Worm (Caenorhabditis elegans) whole organism, L2 larva: ENCODE data around the gene F21C10.18.

ENCODE experiments used
- C34F6.9 ChIP-seq: fragments of 150-350 bp; optimal IDR thresholded peaks from 2 replicates; lab custom pipeline; 2014; ENCODE audit warnings: missing biosample characterization, missing genetic modification characterization
- F13H6.1 ChIP-seq: sonication (generic microtip); optimal IDR thresholded peaks from 2 replicates; lab custom pipeline; 2016; ENCODE audit warnings: missing genetic modification characterization, missing compliant biosample characterization
- R02D3.7 ChIP-seq: fragments of 150-350 bp; optimal IDR thresholded peaks from 2 replicates; lab custom pipeline; 2014; ENCODE audit warnings: missing biosample characterization, missing genetic modification characterization
- Y55F3AM.14 ChIP-seq: fragments of 200-800 bp; sonication (Bioruptor generic); optimal IDR thresholded peaks from 2 replicates; lab custom pipeline; 2018; ENCODE audit warnings: mild to moderate bottlenecking, missing genetic modification characterization, missing compliant biosample characterization
- alr-1 ChIP-seq: fragments of 150-350 bp; optimal IDR thresholded peaks from 2 replicates; lab custom pipeline; 2014; ENCODE audit warnings: missing biosample characterization, missing genetic modification characterization
- ama-1 ChIP-seq: fragments of 150-350 bp; optimal IDR thresholded peaks from 2 replicates; lab custom pipeline; 2018; ENCODE audit warnings: inconsistent platforms
- blmp-1 ChIP-seq: sonication (generic microtip); optimal IDR thresholded peaks from 2 replicates; lab custom pipeline; 2017; ENCODE audit warnings: missing genetic modification characterization, mild to moderate bottlenecking, missing compliant biosample characterization, antibody characterized with exemption, moderate library complexity; ENCODE audit not compliant: insufficient read depth
- ceh-16 ChIP-seq: fragments of 150-350 bp; optimal IDR thresholded peaks from 2 replicates; lab custom pipeline; 2014; ENCODE audit warnings: missing biosample characterization, missing genetic modification characterization
- crh-2 ChIP-seq: sonication (generic microtip); optimal IDR thresholded peaks from 2 replicates; lab custom pipeline; 2017; ENCODE audit warnings: missing biosample characterization, missing genetic modification characterization
- egl-27 ChIP-seq: sonication (generic microtip); optimal IDR thresholded peaks from 3 replicates; lab custom pipeline; 2017; ENCODE audit warnings: missing biosample characterization, missing genetic modification reagents, missing genetic modification characterization
- elt-1 ChIP-seq: fragments of 150-350 bp; optimal IDR thresholded peaks from 2 replicates; lab custom pipeline; 2014; ENCODE audit warnings: missing biosample characterization, missing genetic modification characterization
- elt-3 ChIP-seq: sonication (generic microtip); optimal IDR thresholded peaks from 2 replicates; lab custom pipeline; 2017; ENCODE audit warnings: missing biosample characterization, missing genetic modification characterization
- fos-1 ChIP-seq: fragments of 150-350 bp; optimal IDR thresholded peaks from 2 replicates; lab custom pipeline; 2014; ENCODE audit warnings: missing biosample characterization, missing genetic modification characterization
- gmeb-1 ChIP-seq: fragments of 150-350 bp; optimal IDR thresholded peaks from 2 replicates; lab custom pipeline; 2014; ENCODE audit warnings: missing biosample characterization, missing genetic modification characterization
- lin-11 ChIP-seq: fragments of 150-350 bp; sonication (generic microtip); optimal IDR thresholded peaks from 2 replicates; lab custom pipeline; 2014; ENCODE audit warnings: missing biosample characterization, missing genetic modification characterization, inconsistent platforms, mixed read lengths
- mbf-1 ChIP-seq: sonication (generic microtip); optimal IDR thresholded peaks from 2 replicates; lab custom pipeline; 2017; ENCODE audit warnings: missing biosample characterization, missing genetic modification characterization
- mdl-1 ChIP-seq, 2 experiments: fragments of 150-350 bp in 1 of 2; sonication (generic microtip) in 1 of 2; optimal IDR thresholded peaks; 2 replicates each; lab custom pipeline; 2017; ENCODE audit warnings: missing biosample characterization in 2 of 2, missing genetic modification characterization in 2 of 2
- nhr-10 ChIP-seq: sonication (generic microtip); optimal IDR thresholded peaks from 2 replicates; lab custom pipeline; 2017; ENCODE audit warnings: missing biosample characterization, missing genetic modification characterization
- nhr-11 ChIP-seq: fragments of 150-350 bp; optimal IDR thresholded peaks from 2 replicates; lab custom pipeline; 2014; ENCODE audit warnings: missing biosample characterization, missing genetic modification characterization
- nhr-12 ChIP-seq: fragments of 150-350 bp; optimal IDR thresholded peaks from 2 replicates; lab custom pipeline; 2014; ENCODE audit warnings: missing biosample characterization, missing genetic modification characterization
- nhr-129 ChIP-seq: fragments of 150-350 bp; optimal IDR thresholded peaks from 2 replicates; lab custom pipeline; 2014; ENCODE audit warnings: missing biosample characterization, missing genetic modification characterization
- nhr-21 ChIP-seq: fragments of 150-350 bp; optimal IDR thresholded peaks from 2 replicates; lab custom pipeline; 2014; ENCODE audit warnings: missing biosample characterization, missing genetic modification characterization
- nhr-23 ChIP-seq: fragments of 150-350 bp; optimal IDR thresholded peaks from 2 replicates; lab custom pipeline; 2014; ENCODE audit warnings: missing biosample characterization, missing genetic modification reagents, missing genetic modification characterization
- nhr-237 ChIP-seq: fragments of 150-350 bp; optimal IDR thresholded peaks from 2 replicates; lab custom pipeline; 2014; ENCODE audit warnings: missing biosample characterization, missing genetic modification characterization
- nhr-25 ChIP-seq: fragments of 150-350 bp; sonication (generic microtip); optimal IDR thresholded peaks from 3 replicates; lab custom pipeline; 2014; ENCODE audit warnings: missing biosample characterization, missing genetic modification characterization
- nhr-6 ChIP-seq: fragments of 150-350 bp; optimal IDR thresholded peaks from 2 replicates; lab custom pipeline; 2014; ENCODE audit warnings: missing biosample characterization, missing genetic modification characterization
- peb-1 ChIP-seq: fragments of 150-350 bp; optimal IDR thresholded peaks from 2 replicates; lab custom pipeline; 2014; ENCODE audit warnings: missing biosample characterization, missing genetic modification characterization
- sma-3 ChIP-seq: sonication (generic microtip); optimal IDR thresholded peaks from 2 replicates; lab custom pipeline; 2016; ENCODE audit warnings: missing genetic modification reagents, missing genetic modification characterization, missing compliant biosample characterization
- sma-9 ChIP-seq, 2 experiments: fragments of 150-350 bp in 1 of 2; sonication (generic microtip) in 1 of 2; optimal IDR thresholded peaks; 2 replicates each; lab custom pipeline; 2014 to 2016; ENCODE audit warnings: missing genetic modification characterization in 2 of 2, mild to moderate bottlenecking in 1 of 2, missing biosample characterization in 1 of 2, missing compliant biosample characterization in 1 of 2, missing genetic modification reagents in 1 of 2, moderate library complexity in 1 of 2
- snpc-4 ChIP-seq: fragments of 150-350 bp; optimal IDR thresholded peaks from 2 replicates; lab custom pipeline; 2014; ENCODE audit warnings: missing biosample characterization, missing genetic modification characterization
- unc-39 ChIP-seq: fragments of 150-350 bp; optimal IDR thresholded peaks from 2 replicates; lab custom pipeline; 2014; ENCODE audit warnings: missing biosample characterization, missing genetic modification characterization
- ztf-1 ChIP-seq: fragments of 200-800 bp; sonication (Bioruptor generic); conservative IDR thresholded peaks from 2 replicates; pipeline ENCODE4 v1.3.6; 2022; ENCODE audit warnings: missing genetic modification characterization, missing compliant biosample characterization
- ztf-11 ChIP-seq: sonication (generic microtip); optimal IDR thresholded peaks from 2 replicates; lab custom pipeline; 2017; ENCODE audit warnings: missing biosample characterization, missing genetic modification characterization
- ztf-4 ChIP-seq: fragments of 150-350 bp; optimal IDR thresholded peaks from 2 replicates; lab custom pipeline; 2014; ENCODE audit warnings: missing biosample characterization, missing genetic modification characterization

Gene F21C10.18

DNA sequence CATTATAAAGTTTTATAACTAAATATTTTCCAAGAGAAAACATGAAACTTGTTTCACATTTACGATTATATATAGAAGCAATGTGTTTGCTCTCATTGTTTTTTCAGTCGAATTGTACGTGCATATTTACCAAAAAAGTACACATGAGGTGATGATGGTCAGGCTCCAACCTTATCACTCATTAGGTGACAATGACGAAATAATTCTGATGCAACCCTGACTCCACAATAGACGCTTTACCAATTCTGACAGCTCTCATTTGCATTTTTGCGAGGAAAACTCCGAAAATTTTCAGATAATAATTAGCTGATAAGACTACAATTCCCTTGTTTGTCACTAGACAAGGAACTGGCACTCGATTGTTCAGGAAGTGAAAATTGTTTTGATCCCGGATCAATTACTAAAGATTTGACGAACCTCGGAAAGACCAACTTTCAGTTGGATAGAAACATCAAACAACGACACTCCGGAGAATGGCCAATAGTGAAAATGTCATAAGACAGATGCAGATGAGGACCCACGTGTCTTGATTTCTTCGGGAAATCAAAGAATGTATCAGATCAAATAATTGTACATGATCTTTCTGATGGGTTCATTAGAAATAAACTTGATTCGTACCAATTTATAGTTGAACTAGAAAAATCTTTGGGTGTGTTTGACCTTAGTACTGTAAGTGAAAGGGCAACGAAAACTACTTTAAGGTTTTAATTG lies 29.3 kb upstream of the F21C10.18 start (continued):
- no peak for TF ChIP-seq nhr-11
- no peak for TF ChIP-seq ztf-1 (GFP tag; lab: Robert Waterston, UW)
- TF ChIP-seq R02D3.7 = no peak
- peak; percentile 12 for TF ChIP-seq nhr-25 (tag; lab: Kevin White, UChicago)
- TF ChIP-seq blmp-1 = peak; percentile 69
- peak; percentile 3 for TF ChIP-seq egl-27
- no peak for TF ChIP-seq nhr-237
- TF ChIP-seq alr-1 (tag; lab: Kevin White, UChicago) = no peak
- TF ChIP-seq sma-3 (GFP tag; lab: Kevin White, UChicago) = no peak
- TF ChIP-seq elt-1 (tag; lab: Kevin White, UChicago) = no peak
- no peak for TF ChIP-seq nhr-10
- no peak for TF ChIP-seq C34F6.9
- TF ChIP-seq peb-1 (tag; lab: Kevin White, UChicago) = no peak

DNA sequence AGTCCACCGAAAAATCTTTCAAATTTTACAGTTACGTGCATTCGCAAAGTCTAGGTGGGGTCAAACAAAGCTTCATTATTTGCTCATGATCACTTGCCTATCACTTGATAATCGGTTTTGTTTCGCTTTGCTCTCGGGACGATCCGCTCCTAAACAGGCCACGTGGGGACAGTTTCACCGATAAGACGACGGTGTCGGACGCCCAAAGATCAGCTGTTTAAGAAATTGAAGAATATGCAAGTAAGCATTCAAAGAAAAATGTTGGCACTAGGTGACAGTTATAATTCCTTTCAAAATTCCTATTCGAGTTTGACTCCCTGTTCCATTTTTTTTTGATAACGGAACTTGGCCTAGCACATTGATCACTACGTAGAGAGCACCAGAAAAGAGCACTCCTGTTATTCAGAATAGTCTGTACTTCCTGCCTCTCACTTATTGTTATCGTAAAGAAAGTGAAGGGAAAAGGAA lies 28.3 kb upstream of the F21C10.18 start:
- TF ChIP-seq elt-1 (tag; lab: Kevin White, UChicago) (no peak), peb-1 (tag; lab: Kevin White, UChicago) (no peak), gmeb-1 (tag; lab: Kevin White, UChicago) (peak; percentile 39), fos-1 (peak; percentile 72), sma-9 (GFP tag; optimal IDR thresholded peaks at IDR 0.05; lab: Kevin White, UChicago) (peak; percentile 88), sma-9 (tag; optimal IDR thresholded peaks at IDR 0.05; lab: Kevin White, UChicago) (no peak), F13H6.1 (tag; lab: Kevin White, UChicago) (peak; percentile 79), snpc-4 (tag; lab: Kevin White, UChicago) (no peak), nhr-129 (tag; lab: Kevin White, UChicago) (peak; percentile 53), mdl-1 (tag; optimal IDR thresholded peaks at IDR 0.05; lab: Kevin White, UChicago) (peak in 1 of 2 experiments; percentile 51), crh-2 (tag; lab: Kevin White, UChicago) (peak; percentile 51), R02D3.7 (no peak)

- TF ChIP-seq F13H6.1 (tag; lab: Kevin White, UChicago) = peak; percentile 22
- peak; percentile 21 for TF ChIP-seq crh-2 (tag; lab: Kevin White, UChicago)
- TF ChIP-seq fos-1 = peak; percentile 61
- TF ChIP-seq C34F6.9 = no peak
- TF ChIP-seq, all 48 proteins: peak for 3
Measured at ce11 chrV:9081410-9081809, 26.9 kb upstream of the F21C10.18 start.

DNA sequence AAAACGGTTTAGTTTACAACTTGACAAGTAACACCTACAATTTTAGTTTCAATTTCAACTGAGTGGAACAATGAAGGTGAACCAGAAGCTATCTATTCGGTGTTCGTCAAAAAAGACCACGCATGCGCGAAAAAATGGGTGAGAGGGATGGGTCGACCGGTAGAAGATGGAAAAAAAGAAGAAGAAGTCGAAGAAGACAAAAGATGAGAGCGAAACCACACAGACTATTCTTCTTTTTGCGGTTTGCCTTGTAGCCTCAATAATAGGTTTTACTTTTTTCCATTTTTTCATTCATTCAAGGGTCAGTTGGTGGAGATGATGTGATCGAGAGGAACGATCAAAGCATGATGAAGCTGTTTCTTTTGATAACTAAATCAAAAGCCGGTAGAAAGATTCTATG lies 26.0 kb upstream of the F21C10.18 start:
- TF ChIP-seq nhr-25 (tag; lab: Kevin White, UChicago) = no peak
- TF ChIP-seq ama-1 = no peak
- TF ChIP-seq nhr-21 (tag; lab: Kevin White, UChicago) = no peak
- TF ChIP-seq sma-3 (GFP tag; lab: Kevin White, UChicago) = no peak
- no peak for TF ChIP-seq mdl-1 (tag; optimal IDR thresholded peaks at IDR 0.05; lab: Kevin White, UChicago)
- no peak for TF ChIP-seq nhr-237
- TF ChIP-seq nhr-11 = no peak
- no peak for TF ChIP-seq mbf-1
- TF ChIP-seq C34F6.9 = no peak
- no peak for TF ChIP-seq blmp-1
- no peak for TF ChIP-seq nhr-23 (tag; lab: Kevin White, UChicago)
- TF ChIP-seq elt-3 = no peak
- no peak for TF ChIP-seq ceh-16 (tag; lab: Kevin White, UChicago)
- no peak for TF ChIP-seq nhr-12 (tag; lab: Kevin White, UChicago)
- TF ChIP-seq unc-39 = no peak
- no peak for TF ChIP-seq nhr-6
- no peak for TF ChIP-seq ztf-11 (tag; lab: Kevin White, UChicago)
- no peak for TF ChIP-seq lin-11 (tag; lab: Kevin White, UChicago)
- TF ChIP-seq Y55F3AM.14 (GFP tag; lab: Kevin White, UChicago) = no peak

- TF ChIP-seq sma-3 (GFP tag; lab: Kevin White, UChicago) (peak; percentile 17), ztf-4 (tag; lab: Kevin White, UChicago) (no peak), sma-9 (GFP tag; optimal IDR thresholded peaks at IDR 0.05; lab: Kevin White, UChicago) (peak; percentile 68), sma-9 (tag; optimal IDR thresholded peaks at IDR 0.05; lab: Kevin White, UChicago) (no peak), unc-39 (no peak)
Measured at ce11 chrV:9084252-9084651, 24.1 kb upstream of the F21C10.18 start.
